Worm (Caenorhabditis elegans) whole organism, early embryonic: ENCODE data around the gene grl-25.

Experiments
- B0310.2 ChIP-seq: sonication (generic microtip); optimal IDR thresholded peaks from 2 replicates; lab custom pipeline; 2016; ENCODE audit warnings: mild to moderate bottlenecking, missing genetic modification characterization, missing compliant biosample characterization
- ama-1 ChIP-seq: fragments of 150-350 bp; optimal IDR thresholded peaks from 2 replicates; lab custom pipeline; 2014
- ceh-13 ChIP-seq: fragments of 200-800 bp; sonication (Bioruptor generic); optimal IDR thresholded peaks from 2 replicates; lab custom pipeline; 2018; ENCODE audit warnings: mild to moderate bottlenecking, missing genetic modification characterization, missing compliant biosample characterization
- ceh-36 ChIP-seq: sonication (generic microtip); optimal IDR thresholded peaks from 2 replicates; lab custom pipeline; 2016; ENCODE audit warnings: missing genetic modification characterization, inconsistent platforms, missing compliant biosample characterization
- flt-1 ChIP-seq: fragments of 200-800 bp; sonication (Bioruptor generic); IDR thresholded peaks from 2 replicates; pipeline ENCODE4 v1.3.6; 2022; ENCODE audit warnings: missing genetic modification characterization, missing compliant biosample characterization
- hmg-4 ChIP-seq: fragments of 200-800 bp; sonication (Bioruptor generic); optimal IDR thresholded peaks from 2 replicates; lab custom pipeline; 2018; ENCODE audit warnings: mild to moderate bottlenecking, missing genetic modification characterization, missing compliant biosample characterization
- pes-1 ChIP-seq: fragments of 200-800 bp; sonication (Bioruptor generic); IDR thresholded peaks from 2 replicates; pipeline ENCODE4 v1.3.6; 2022; ENCODE audit warnings: missing genetic modification reagents, missing genetic modification characterization, missing compliant biosample characterization
- scrt-1 ChIP-seq: fragments of 200-800 bp; sonication (Bioruptor generic); IDR thresholded peaks from 2 replicates; pipeline ENCODE4 v1.3.6; 2022; ENCODE audit warnings: missing genetic modification characterization, missing compliant biosample characterization
- tbx-37 ChIP-seq: fragments of 200-800 bp; sonication (Bioruptor generic); conservative IDR thresholded peaks from 2 replicates; pipeline ENCODE4 v1.3.6; 2022; ENCODE audit warnings: missing genetic modification reagents, missing genetic modification characterization, missing compliant biosample characterization

ce11 chrIII:9002545-9002944 is 40.5 kb downstream of the grl-25 start, which contains the start of the genes F59B2.15 and zif-1:
- TF ChIP-seq flt-1 (GFP tag; lab: Robert Waterston, UW) (no peak), hmg-4 (GFP tag; lab: Kevin White, UChicago) (no peak), ceh-13 (GFP tag; lab: Kevin White, UChicago) (no peak), pes-1 (no peak), ama-1 (lab: Kevin White, UChicago) (no peak), ceh-36 (tag; lab: Kevin White, UChicago) (no peak), scrt-1 (GFP tag; lab: Robert Waterston, UW) (no peak), B0310.2 (tag; lab: Kevin White, UChicago) (no peak), tbx-37 (GFP tag; lab: Robert Waterston, UW) (no peak)
